Fruit fly (Drosophila melanogaster) whole organism: Measurements from ENCODE around the gene CG12592.

Source experiments
- CG8478 ChIP-seq: fragments of >200 bp; optimal IDR thresholded peaks from 2 replicates; lab custom pipeline; 2018; ENCODE audit warnings: inconsistent platforms
- EcR ChIP-seq, 2 experiments: fragments of >200 bp; optimal IDR thresholded peaks; 2 replicates each; lab custom pipeline; 2017; ENCODE audit warnings: missing biosample characterization in 2 of 2, missing genetic modification characterization in 2 of 2, missing genetic modification reagents in 2 of 2
- pan ChIP-seq: fragments of >200 bp; optimal IDR thresholded peaks from 2 replicates; lab custom pipeline; 2017
- psq ChIP-seq: fragments of >200 bp; optimal IDR thresholded peaks from 2 replicates; lab custom pipeline; 2017
- usp ChIP-seq: fragments of >200 bp; optimal IDR thresholded peaks from 2 replicates; lab custom pipeline; 2017; ENCODE audit warnings: missing biosample characterization, missing genetic modification characterization, mixed read lengths

DNA sequence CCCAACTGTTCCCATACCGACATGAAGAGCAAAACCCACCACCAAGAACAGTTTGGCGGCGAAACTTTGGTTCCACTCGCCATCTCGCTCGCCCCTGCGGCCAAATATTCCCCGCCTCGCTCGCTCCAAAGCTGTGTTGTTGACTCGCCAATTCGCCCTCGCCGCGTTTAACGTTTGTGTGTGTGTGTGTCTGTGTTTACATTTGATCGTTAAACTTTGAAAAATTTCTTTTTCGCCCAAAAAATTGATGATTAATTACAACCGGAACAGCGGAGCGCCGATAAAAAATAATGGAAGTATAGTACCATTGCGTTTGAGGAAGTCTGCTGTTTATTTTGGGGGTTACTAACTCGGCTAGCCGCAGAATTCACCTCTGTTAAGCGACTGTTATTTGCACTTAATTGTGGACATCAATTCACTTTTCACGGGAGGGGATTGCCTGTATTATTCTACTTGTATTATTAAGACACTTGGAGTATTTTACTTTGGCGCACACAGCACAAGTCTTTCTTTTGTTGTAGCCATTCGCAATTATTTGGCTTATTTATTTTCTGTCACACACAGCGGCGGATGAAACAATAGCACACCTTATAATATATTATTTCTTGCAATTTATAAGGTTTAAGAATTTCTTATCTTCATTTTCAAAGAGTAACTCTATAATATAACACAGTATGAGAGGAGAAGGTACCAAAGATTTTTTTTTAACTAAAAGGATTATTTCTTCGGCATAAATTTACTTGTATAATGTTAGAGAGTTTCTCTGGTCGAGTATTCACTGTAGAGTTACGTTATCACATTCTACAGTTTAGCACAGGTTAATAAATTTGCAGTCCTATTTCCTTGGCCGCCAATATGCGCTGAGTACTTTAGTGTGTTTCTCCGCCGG lies 12.8 kb downstream of the CG12592 start:
- TF ChIP-seq pan (no peak), usp (GFP tag; lab: Kevin White, UChicago) (no peak), psq (lab: Kevin White, UChicago) (no peak), CG8478 (no peak), EcR (GFP tag; optimal IDR thresholded peaks at IDR 0.05; lab: Kevin White, UChicago) (no peak)
